Worm (Caenorhabditis elegans) whole organism, L1 larva: ENCODE data around the gene zmp-5.

Experiments used
- C04F5.9 ChIP-seq: sonication (generic microtip); optimal IDR thresholded peaks from 2 replicates; lab custom pipeline; 2016; ENCODE audit warnings: missing genetic modification characterization, missing compliant biosample characterization
- C34B4.2 ChIP-seq: sonication (generic microtip); optimal IDR thresholded peaks from 2 replicates; lab custom pipeline; 2017; ENCODE audit warnings: mild to moderate bottlenecking, missing genetic modification characterization, missing compliant biosample characterization
- F16B12.6 ChIP-seq: fragments of 150-350 bp; optimal IDR thresholded peaks from 2 replicates; lab custom pipeline; 2014; ENCODE audit warnings: missing biosample characterization, missing genetic modification characterization
- Y116A8C.19 ChIP-seq: sonication (generic microtip); optimal IDR thresholded peaks from 2 replicates; lab custom pipeline; 2016; ENCODE audit warnings: missing compliant biosample characterization, missing genetic modification characterization, borderline replicate concordance
- aha-1 ChIP-seq: fragments of 150-350 bp; optimal IDR thresholded peaks from 2 replicates; lab custom pipeline; 2014; ENCODE audit warnings: missing biosample characterization, missing genetic modification characterization
- aly-2 ChIP-seq: fragments of 150-350 bp; optimal IDR thresholded peaks from 2 replicates; lab custom pipeline; 2014; ENCODE audit warnings: missing biosample characterization, missing genetic modification characterization
- ceh-63 ChIP-seq: fragments of 200-800 bp; sonication (Bioruptor generic); optimal IDR thresholded peaks from 2 replicates; lab custom pipeline; 2018; ENCODE audit warnings: mild to moderate bottlenecking, missing genetic modification characterization, missing compliant biosample characterization
- ceh-82 ChIP-seq, 3 experiments: fragments of 150-350 bp in 1 of 3; sonication (generic microtip) in 2 of 3; optimal IDR thresholded peaks; 2 replicates each; lab custom pipeline; 2014 to 2017; ENCODE audit warnings: missing biosample characterization in 3 of 3, missing genetic modification characterization in 3 of 3
- ces-1 ChIP-seq: fragments of 150-350 bp; optimal IDR thresholded peaks from 2 replicates; lab custom pipeline; 2014; ENCODE audit warnings: missing biosample characterization, missing genetic modification reagents, missing genetic modification characterization
- dsc-1 ChIP-seq: sonication (generic microtip); optimal IDR thresholded peaks from 2 replicates; lab custom pipeline; 2016; ENCODE audit warnings: mild to moderate bottlenecking, missing genetic modification characterization, missing compliant biosample characterization
- efl-3 ChIP-seq: fragments of 200-800 bp; sonication (Bioruptor generic); optimal IDR thresholded peaks from 2 replicates; lab custom pipeline; 2018; ENCODE audit warnings: mild to moderate bottlenecking, missing genetic modification characterization, missing compliant biosample characterization
- elt-2 ChIP-seq: sonication (generic microtip); optimal IDR thresholded peaks from 2 replicates; lab custom pipeline; 2016; ENCODE audit warnings: missing genetic modification characterization, mild to moderate bottlenecking, inconsistent platforms, missing compliant biosample characterization, missing genetic modification reagents
- elt-3 ChIP-seq, 6 experiments: fragments of 150-350 bp in 1 of 6; sonication (generic microtip); optimal IDR thresholded peaks; 2 replicates each; lab custom pipeline; 2017 to 2018; ENCODE audit warnings: missing biosample characterization in 6 of 6, missing genetic modification characterization in 6 of 6, inconsistent platforms in 1 of 6
- ets-5 ChIP-seq: fragments of 200-800 bp; sonication (Bioruptor generic); IDR thresholded peaks from 2 replicates; pipeline ENCODE4 v1.3.6; 2022; ENCODE audit warnings: missing genetic modification characterization, missing compliant biosample characterization
- fkh-10 ChIP-seq: sonication (generic microtip); optimal IDR thresholded peaks from 2 replicates; lab custom pipeline; 2017; ENCODE audit warnings: missing biosample characterization, missing genetic modification reagents, missing genetic modification characterization
- fkh-4 ChIP-seq: sonication (generic microtip); optimal IDR thresholded peaks from 2 replicates; lab custom pipeline; 2016; ENCODE audit warnings: missing compliant biosample characterization, missing genetic modification characterization, borderline replicate concordance
- grh-1 ChIP-seq: fragments of 200-800 bp; sonication (Bioruptor generic); IDR thresholded peaks from 2 replicates; pipeline ENCODE4 v1.3.6; 2022; ENCODE audit warnings: missing genetic modification reagents, missing genetic modification characterization, missing compliant biosample characterization
- hlh-4 ChIP-seq: sonication (generic microtip); optimal IDR thresholded peaks from 2 replicates; lab custom pipeline; 2016; ENCODE audit warnings: mild to moderate bottlenecking, missing genetic modification characterization, missing compliant biosample characterization
- hpl-2 ChIP-seq: fragments of 150-350 bp; optimal IDR thresholded peaks from 2 replicates; lab custom pipeline; 2014; ENCODE audit warnings: missing biosample characterization, missing genetic modification reagents, missing genetic modification characterization
- isw-1 ChIP-seq: fragments of 200-800 bp; sonication (Bioruptor generic); IDR thresholded peaks from 2 replicates; pipeline ENCODE4 v1.3.6; 2022; ENCODE audit warnings: missing genetic modification characterization, missing compliant biosample characterization
- jun-1 ChIP-seq: fragments of 150-350 bp; optimal IDR thresholded peaks from 2 replicates; lab custom pipeline; 2014; ENCODE audit warnings: missing biosample characterization, missing genetic modification reagents, missing genetic modification characterization
- lin-14 ChIP-seq: fragments of 200-800 bp; sonication (Bioruptor generic); optimal IDR thresholded peaks from 2 replicates; lab custom pipeline; 2018; ENCODE audit warnings: mild to moderate bottlenecking, missing genetic modification characterization, moderate library complexity, missing compliant biosample characterization
- lsy-2 ChIP-seq, 2 experiments: fragments of 150-350 bp; optimal IDR thresholded peaks; 2 replicates each; lab custom pipeline; 2014; ENCODE audit warnings: missing biosample characterization in 2 of 2, missing genetic modification characterization in 2 of 2
- mab-9 ChIP-seq: fragments of 200-800 bp; sonication (Bioruptor generic); IDR thresholded peaks from 2 replicates; pipeline ENCODE4 v1.3.6; 2022; ENCODE audit warnings: missing genetic modification reagents, missing genetic modification characterization, missing compliant biosample characterization
- mdl-1 ChIP-seq, 2 experiments: fragments of 150-350 bp; optimal IDR thresholded peaks; 2 replicates each; lab custom pipeline; 2014 to 2017; ENCODE audit warnings: missing biosample characterization in 2 of 2, missing genetic modification characterization in 2 of 2, inconsistent platforms in 1 of 2
- mep-1 ChIP-seq: fragments of 150-350 bp; optimal IDR thresholded peaks from 2 replicates; lab custom pipeline; 2014; ENCODE audit warnings: missing biosample characterization, missing genetic modification characterization
- nhr-11 ChIP-seq: fragments of 150-350 bp; optimal IDR thresholded peaks from 2 replicates; lab custom pipeline; 2014; ENCODE audit warnings: missing biosample characterization, missing genetic modification characterization
- nhr-12 ChIP-seq: sonication (generic microtip); optimal IDR thresholded peaks from 2 replicates; lab custom pipeline; 2017; ENCODE audit warnings: missing biosample characterization, missing genetic modification characterization
- nhr-19 ChIP-seq: fragments of 200-800 bp; sonication (Bioruptor generic); conservative IDR thresholded peaks from 2 replicates; pipeline ENCODE4 v1.3.6; 2022; ENCODE audit warnings: missing genetic modification characterization, missing compliant biosample characterization
- nhr-20 ChIP-seq: sonication (generic microtip); optimal IDR thresholded peaks from 2 replicates; lab custom pipeline; 2016; ENCODE audit warnings: mild to moderate bottlenecking, missing genetic modification characterization, missing compliant biosample characterization
- nhr-28 ChIP-seq: fragments of 150-350 bp; optimal IDR thresholded peaks from 2 replicates; lab custom pipeline; 2014; ENCODE audit warnings: missing biosample characterization, missing genetic modification characterization
- nhr-47 ChIP-seq: sonication (generic microtip); optimal IDR thresholded peaks from 2 replicates; lab custom pipeline; 2016; ENCODE audit warnings: mild to moderate bottlenecking, missing genetic modification characterization, moderate library complexity, missing compliant biosample characterization
- nhr-71 ChIP-seq: sonication (generic microtip); optimal IDR thresholded peaks from 2 replicates; lab custom pipeline; 2016; ENCODE audit warnings: mild to moderate bottlenecking, missing genetic modification characterization, moderate library complexity, missing compliant biosample characterization
- nhr-84 ChIP-seq: sonication (generic microtip); optimal IDR thresholded peaks from 2 replicates; lab custom pipeline; 2017; ENCODE audit warnings: missing biosample characterization, missing genetic modification characterization
- nhr-85 ChIP-seq: sonication (generic microtip); peaks from one replicate; lab custom pipeline; 2016; ENCODE audit warnings: missing genetic modification characterization, inconsistent platforms, missing compliant biosample characterization
- nhr-90 ChIP-seq: sonication (generic microtip); optimal IDR thresholded peaks from 2 replicates; lab custom pipeline; 2016; ENCODE audit warnings: mild to moderate bottlenecking, missing genetic modification characterization, missing compliant biosample characterization; ENCODE audit not compliant: poor library complexity
- pax-3 ChIP-seq: fragments of 200-800 bp; sonication (Bioruptor generic); optimal IDR thresholded peaks from 2 replicates; lab custom pipeline; 2018; ENCODE audit warnings: mild to moderate bottlenecking, missing genetic modification characterization, moderate library complexity, missing compliant biosample characterization
- rnt-1 ChIP-seq: sonication (generic microtip); optimal IDR thresholded peaks from 2 replicates; lab custom pipeline; 2016; ENCODE audit warnings: mild to moderate bottlenecking, missing genetic modification characterization, moderate library complexity, missing compliant biosample characterization
- skn-1 ChIP-seq: fragments of 150-350 bp; optimal IDR thresholded peaks from 2 replicates; lab custom pipeline; 2014; ENCODE audit warnings: missing biosample characterization, missing genetic modification characterization
- snpc-4 ChIP-seq: fragments of 150-350 bp; optimal IDR thresholded peaks from 2 replicates; lab custom pipeline; 2014; ENCODE audit warnings: missing biosample characterization, missing genetic modification characterization
- snu-23 ChIP-seq: sonication (generic microtip); optimal IDR thresholded peaks from 2 replicates; lab custom pipeline; 2016; ENCODE audit warnings: missing genetic modification characterization, missing compliant biosample characterization
- sox-4 ChIP-seq: sonication (generic microtip); optimal IDR thresholded peaks from 2 replicates; lab custom pipeline; 2016; ENCODE audit warnings: missing genetic modification characterization, missing compliant biosample characterization
- sup-37 ChIP-seq: fragments of 200-800 bp; sonication (Bioruptor generic); optimal IDR thresholded peaks from 2 replicates; lab custom pipeline; 2018; ENCODE audit warnings: mild to moderate bottlenecking, missing genetic modification characterization, missing compliant biosample characterization
- swsn-7 ChIP-seq: sonication (generic microtip); optimal IDR thresholded peaks from 2 replicates; lab custom pipeline; 2016; ENCODE audit warnings: missing genetic modification characterization, missing compliant biosample characterization
- tlp-1 ChIP-seq: fragments of 150-350 bp; optimal IDR thresholded peaks from 2 replicates; lab custom pipeline; 2014; ENCODE audit warnings: missing biosample characterization, missing genetic modification characterization
- unc-130 ChIP-seq: fragments of 150-350 bp; optimal IDR thresholded peaks from 2 replicates; lab custom pipeline; 2017; ENCODE audit warnings: missing biosample characterization, missing genetic modification characterization, inconsistent platforms
- unc-30 ChIP-seq: sonication (generic microtip); optimal IDR thresholded peaks from 2 replicates; lab custom pipeline; 2017; ENCODE audit warnings: missing biosample characterization, missing genetic modification characterization
- unc-62 ChIP-seq: fragments of 150-350 bp; optimal IDR thresholded peaks from 2 replicates; lab custom pipeline; 2014; ENCODE audit warnings: missing biosample characterization, missing genetic modification reagents, missing genetic modification characterization
- unc-86 ChIP-seq: sonication (generic microtip); optimal IDR thresholded peaks from 2 replicates; lab custom pipeline; 2016; ENCODE audit warnings: missing genetic modification characterization, missing compliant biosample characterization
- unc-98 ChIP-seq: fragments of 200-800 bp; sonication (Bioruptor generic); IDR thresholded peaks from 2 replicates; pipeline ENCODE4 v1.3.6; 2022; ENCODE audit warnings: missing genetic modification characterization, missing compliant biosample characterization
- vab-15 ChIP-seq: sonication (generic microtip); optimal IDR thresholded peaks from 2 replicates; lab custom pipeline; 2017; ENCODE audit warnings: missing genotype, mild to moderate bottlenecking, missing genetic modification characterization, missing compliant biosample characterization
- zag-1 ChIP-seq: fragments of 150-350 bp; optimal IDR thresholded peaks from 2 replicates; lab custom pipeline; 2014; ENCODE audit warnings: missing biosample characterization, missing genetic modification characterization

The zmp-5 gene

DNA sequence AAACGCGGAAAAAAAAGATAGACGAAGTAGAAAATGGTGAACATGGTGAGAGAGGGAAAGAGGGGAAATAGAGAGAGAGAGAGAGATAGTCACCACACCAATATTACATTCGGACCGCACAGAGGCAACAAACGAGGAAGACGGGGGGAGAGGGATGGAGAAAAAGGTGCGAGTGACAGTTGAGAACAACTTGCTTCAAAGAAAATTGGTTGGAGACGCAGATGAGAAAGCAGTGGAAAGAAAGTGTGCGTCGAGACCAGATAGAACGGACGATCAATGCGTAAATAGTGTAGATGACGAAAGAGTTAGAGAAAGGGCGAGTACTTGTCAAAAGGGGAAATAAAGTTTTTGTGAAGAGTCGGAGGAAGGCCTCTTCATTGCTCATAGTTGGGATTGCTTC is 23.5 kb downstream of the zmp-5 start (continued):
- TF ChIP-seq nhr-84 (tag; lab: Kevin White, UChicago) (no peak), fkh-4 (tag; lab: Kevin White, UChicago) (no peak), jun-1 (tag; lab: Kevin White, UChicago) (peak; percentile 78), nhr-28 (tag; lab: Kevin White, UChicago) (no peak), Y116A8C.19 (no peak), elt-3 (tag; optimal IDR thresholded peaks at IDR 0.05; lab: Kevin White, UChicago) (peak in 2 of 6 experiments; percentile 31 to 63), F16B12.6 (tag; lab: Kevin White, UChicago) (no peak), hpl-2 (GFP tag; lab: Kevin White, UChicago) (no peak), ces-1 (GFP tag; lab: Kevin White, UChicago) (no peak), unc-86 (tag; lab: Kevin White, UChicago) (peak; percentile 68), unc-98 (GFP tag; lab: Robert Waterston, UW) (no peak), C04F5.9 (tag; lab: Kevin White, UChicago) (no peak), hlh-4 (tag; lab: Kevin White, UChicago) (no peak), sup-37 (GFP tag; lab: Kevin White, UChicago) (no peak), nhr-47 (tag; lab: Kevin White, UChicago) (peak; percentile 81), aha-1 (tag; lab: Kevin White, UChicago) (no peak), nhr-19 (GFP tag; lab: Robert Waterston, UW) (peak; percentile 61), fkh-10 (GFP tag; lab: Kevin White, UChicago) (peak; percentile 84), snpc-4 (tag; lab: Kevin White, UChicago) (peak; percentile 34), pax-3 (tag; lab: Kevin White, UChicago) (no peak), C34B4.2 (no peak), vab-15 (no peak), lsy-2 (tag; optimal IDR thresholded peaks at IDR 0.05; lab: Kevin White, UChicago) (peak; percentile 44 to 78), grh-1 (GFP tag; lab: Robert Waterston, UW) (no peak), unc-130 (tag; lab: Kevin White, UChicago) (no peak), ceh-63 (GFP tag; lab: Kevin White, UChicago) (no peak), nhr-11 (tag; lab: Kevin White, UChicago) (peak; percentile 18), isw-1 (peak; percentile 57), aly-2 (tag; lab: Kevin White, UChicago) (no peak), nhr-12 (tag; lab: Kevin White, UChicago) (no peak), rnt-1 (peak; percentile 76), unc-30 (tag; lab: Kevin White, UChicago) (no peak), dsc-1 (tag; lab: Kevin White, UChicago) (peak; percentile 59), sox-4 (tag; lab: Kevin White, UChicago) (no peak), mab-9 (GFP tag; lab: Robert Waterston, UW) (no peak), unc-62 (GFP tag; lab: Kevin White, UChicago) (no peak), skn-1 (tag; lab: Kevin White, UChicago) (peak; percentile 84), nhr-71 (peak; percentile 93), zag-1 (tag; lab: Kevin White, UChicago) (no peak), ceh-82 (tag; optimal IDR thresholded peaks at IDR 0.05; lab: Kevin White, UChicago) (peak; percentile 68 to 84 (median 71)), swsn-7 (tag; lab: Kevin White, UChicago) (peak; percentile 90), nhr-20 (peak; percentile 93)

DNA sequence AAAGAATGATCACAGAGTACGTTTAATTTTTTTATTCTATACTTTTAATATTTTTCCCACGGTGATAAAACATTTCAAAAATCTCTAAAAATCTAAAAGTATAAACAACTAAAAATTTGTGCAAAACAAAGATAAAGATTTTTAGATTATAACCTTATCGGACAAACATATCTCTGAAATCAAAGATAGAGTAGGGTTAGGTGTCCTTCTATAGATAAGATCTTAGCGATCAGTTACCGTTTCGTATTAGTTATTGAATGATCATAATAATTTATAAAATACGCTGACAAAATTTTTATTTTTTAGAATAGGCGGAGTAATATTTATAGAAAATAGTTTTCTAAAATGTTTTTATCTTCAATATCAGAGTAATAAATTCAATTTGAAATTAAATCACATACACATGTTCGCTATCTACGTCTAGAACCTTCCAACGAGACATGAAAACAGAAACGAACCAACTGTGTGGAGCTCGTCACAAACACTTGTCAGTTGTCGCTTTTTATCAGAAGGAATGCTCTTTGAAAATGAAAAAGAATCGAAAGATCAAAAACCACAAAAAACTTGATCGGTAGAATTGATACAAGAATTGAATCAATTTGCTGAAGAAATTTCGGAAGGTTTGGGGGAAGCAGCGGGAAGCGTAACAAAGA is 24.8 kb downstream of the zmp-5 start:
- TF ChIP-seq tlp-1 (tag; lab: Kevin White, UChicago) (peak; percentile 18), elt-2 (tag; lab: Kevin White, UChicago) (peak; percentile 2), nhr-20 (peak; percentile 46), mdl-1 (tag; optimal IDR thresholded peaks at IDR 0.05; lab: Kevin White, UChicago) (no peak), jun-1 (tag; lab: Kevin White, UChicago) (no peak), efl-3 (GFP tag; lab: Kevin White, UChicago) (peak; percentile 65), snu-23 (GFP tag; lab: Kevin White, UChicago) (peak; percentile 40), nhr-85 (tag; lab: Kevin White, UChicago) (peak; percentile 96), nhr-19 (GFP tag; lab: Robert Waterston, UW) (peak; percentile 28; the same call in 1 of the 2 replicates), hpl-2 (GFP tag; lab: Kevin White, UChicago) (no peak), nhr-84 (tag; lab: Kevin White, UChicago) (no peak), nhr-71 (peak; percentile 64), ets-5 (GFP tag; lab: Robert Waterston, UW) (no peak), ceh-63 (GFP tag; lab: Kevin White, UChicago) (no peak), lin-14 (GFP tag; lab: Kevin White, UChicago) (peak; percentile 59), mep-1 (peak; percentile 34), rnt-1 (peak; percentile 75), nhr-90 (tag; lab: Kevin White, UChicago) (peak; percentile 14)
